Worm (Caenorhabditis elegans) whole organism, L1 larva: ENCODE results near the gene F58E6.13.

Source experiments
- elt-2 ChIP-seq: sonication (generic microtip); optimal IDR thresholded peaks from 2 replicates; lab custom pipeline; 2016; ENCODE audit warnings: missing genetic modification characterization, mild to moderate bottlenecking, inconsistent platforms, missing compliant biosample characterization, missing genetic modification reagents
- hpl-2 ChIP-seq: fragments of 150-350 bp; optimal IDR thresholded peaks from 2 replicates; lab custom pipeline; 2014; ENCODE audit warnings: missing biosample characterization, missing genetic modification reagents, missing genetic modification characterization
- lin-13 ChIP-seq: fragments of 150-350 bp; optimal IDR thresholded peaks from 2 replicates; lab custom pipeline; 2014; ENCODE audit warnings: missing biosample characterization, missing genetic modification reagents, missing genetic modification characterization
- lin-39 ChIP-seq: fragments of 150-350 bp; optimal IDR thresholded peaks from 2 replicates; lab custom pipeline; 2014; ENCODE audit warnings: missing biosample characterization, missing genetic modification reagents, missing genetic modification characterization
- nhr-19 ChIP-seq: fragments of 200-800 bp; sonication (Bioruptor generic); conservative IDR thresholded peaks from 2 replicates; pipeline ENCODE4 v1.3.6; 2022; ENCODE audit warnings: missing genetic modification characterization, missing compliant biosample characterization
- pqm-1 ChIP-seq: sonication (generic microtip); optimal IDR thresholded peaks from 3 replicates; lab custom pipeline; 2017; ENCODE audit warnings: missing biosample characterization, missing genetic modification characterization
- unc-62 ChIP-seq: fragments of 150-350 bp; optimal IDR thresholded peaks from 2 replicates; lab custom pipeline; 2014; ENCODE audit warnings: missing biosample characterization, missing genetic modification reagents, missing genetic modification characterization

ce11 chrV:9714909-9715308 lies 30.1 kb upstream of the F58E6.13 start, which contains the start of gene F40F9.3:
- TF ChIP-seq pqm-1 (tag; lab: Kevin White, UChicago), result no peak
- no peak for TF ChIP-seq unc-62 (GFP tag; lab: Kevin White, UChicago)
- TF ChIP-seq elt-2 (tag; lab: Kevin White, UChicago), result no peak
- TF ChIP-seq lin-13 (GFP tag; lab: Kevin White, UChicago), result no peak
- TF ChIP-seq lin-39 (tag; lab: Kevin White, UChicago), result no peak
- no peak for TF ChIP-seq nhr-19
- no peak for TF ChIP-seq hpl-2
